Worm (Caenorhabditis elegans) whole organism, late embryonic: ENCODE data around the gene F36D3.4.

Source experiments
- ama-1 ChIP-seq: fragments of 150-350 bp; optimal IDR thresholded peaks from 2 replicates; lab custom pipeline; 2014
- hlh-30 ChIP-seq: sonication (generic microtip); optimal IDR thresholded peaks from 2 replicates; lab custom pipeline; 2017; ENCODE audit warnings: antibody characterized with exemption, missing genetic modification characterization, missing compliant biosample characterization; ENCODE audit not compliant: insufficient read depth
- nfya-1 ChIP-seq: sonication (generic microtip); optimal IDR thresholded peaks from 2 replicates; lab custom pipeline; 2017; ENCODE audit warnings: missing genetic modification characterization, mild to moderate bottlenecking, missing compliant biosample characterization, antibody characterized with exemption, moderate library complexity

DNA sequence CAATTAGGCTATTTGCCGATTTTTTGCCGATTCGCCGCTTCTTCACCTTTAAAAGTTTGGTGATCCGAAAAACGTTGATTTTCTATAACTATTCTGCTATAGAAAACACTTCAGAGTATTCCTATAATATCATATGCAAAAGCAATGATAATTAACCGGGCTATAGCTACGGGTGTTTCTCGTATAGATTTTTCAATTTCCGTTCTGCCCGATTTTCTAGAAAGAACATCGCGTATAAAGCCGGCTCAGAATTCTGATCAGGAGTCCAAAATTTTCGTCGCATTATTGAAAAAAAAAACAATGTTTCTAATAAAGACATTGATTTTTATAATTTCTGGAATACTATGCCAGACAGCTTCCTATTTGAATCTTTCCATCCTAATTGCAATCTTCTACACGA is 33.2 kb upstream of the F36D3.4 start, which contains the start of gene srbc-65:
- TF ChIP-seq nfya-1 (tag; lab: Kevin White, UChicago) (no peak), hlh-30 (tag; lab: Kevin White, UChicago) (no peak), ama-1 (no peak)
